Fruit fly (Drosophila melanogaster) whole organism, embryonic: ENCODE data around the gene Scgbeta.
A peak's percentile ranks its signal among the peaks of the same experiment; 100 is the strongest.

Source experiments
- ATbp ChIP-seq: fragments of 200-800 bp; sonication (Bioruptor generic); optimal IDR thresholded peaks from 2 replicates; lab custom pipeline; 2017; ENCODE audit warnings: missing biosample characterization, mild to moderate bottlenecking, missing genetic modification characterization, missing genetic modification reagents
- Bgb ChIP-seq: fragments of 200-800 bp; sonication (Bioruptor generic); IDR thresholded peaks from 2 replicates; pipeline ENCODE4 v1.3.6; 2022; ENCODE audit warnings: missing biosample characterization, missing genetic modification characterization; ENCODE audit not compliant: partially characterized antibody
- CG10321 ChIP-seq: fragments of 200-800 bp; sonication (Bioruptor generic); IDR thresholded peaks from 2 replicates; pipeline ENCODE4 v1.3.6; 2022; ENCODE audit warnings: missing biosample characterization, missing genetic modification characterization
- CG12219 ChIP-seq: fragments of 200-800 bp; sonication (Bioruptor generic); optimal IDR thresholded peaks from 3 replicates; lab custom pipeline; 2018; ENCODE audit warnings: missing biosample characterization, mild to moderate bottlenecking, missing genetic modification characterization
- CG13287 ChIP-seq: fragments of 200-800 bp; sonication (Bioruptor generic); IDR thresholded peaks from 2 replicates; pipeline ENCODE4 v1.3.6; 2022; ENCODE audit warnings: missing biosample characterization, missing genetic modification characterization; ENCODE audit not compliant: partially characterized antibody
- CG15269 ChIP-seq: fragments of 200-800 bp; sonication (Bioruptor generic); optimal IDR thresholded peaks from 2 replicates; lab custom pipeline; 2018; ENCODE audit warnings: missing biosample characterization, mild to moderate bottlenecking, missing genetic modification characterization, moderate library complexity
- CG15514 ChIP-seq: fragments of 200-800 bp; sonication (Bioruptor generic); optimal IDR thresholded peaks from 3 replicates; lab custom pipeline; 2017; ENCODE audit warnings: missing biosample characterization, missing genetic modification characterization, mild to moderate bottlenecking, moderate library complexity, missing genetic modification reagents
- CG16779 ChIP-seq: fragments of 200-800 bp; sonication (Bioruptor generic); IDR thresholded peaks from 2 replicates; pipeline ENCODE4 v1.3.6; 2022; ENCODE audit warnings: missing biosample characterization, missing genetic modification characterization
- CG1792 ChIP-seq: fragments of 200-800 bp; sonication (Bioruptor generic); optimal IDR thresholded peaks from 2 replicates; lab custom pipeline; 2016; ENCODE audit warnings: missing biosample characterization, missing genetic modification characterization
- CG2199 ChIP-seq: fragments of 200-800 bp; sonication (Bioruptor generic); IDR thresholded peaks from 3 replicates; pipeline ENCODE4 v1.3.6; 2022; ENCODE audit warnings: missing biosample characterization, missing genetic modification characterization
- CG30020 ChIP-seq: fragments of 200-800 bp; optimal IDR thresholded peaks from 2 replicates; lab custom pipeline; 2019; ENCODE audit warnings: missing biosample characterization, mild to moderate bottlenecking, missing genetic modification characterization, moderate library complexity
- CG34224 ChIP-seq: fragments of 200-800 bp; sonication (Bioruptor generic); IDR thresholded peaks from 3 replicates; pipeline ENCODE4 v1.3.6; 2022; ENCODE audit warnings: missing biosample characterization, missing genetic modification characterization; ENCODE audit not compliant: partially characterized antibody
- CG34422 ChIP-seq: fragments of 200-800 bp; sonication (Bioruptor generic); IDR thresholded peaks from 3 replicates; pipeline ENCODE4 v1.3.6; 2022; ENCODE audit warnings: missing biosample characterization, missing genetic modification characterization
- CG4404 ChIP-seq: fragments of 200-800 bp; sonication (Bioruptor generic); IDR thresholded peaks from 2 replicates; pipeline ENCODE4 v1.3.6; 2022; ENCODE audit warnings: missing biosample characterization, missing genetic modification characterization
- CG4617 ChIP-seq: fragments of 200-800 bp; sonication (Bioruptor generic); optimal IDR thresholded peaks from 3 replicates; lab custom pipeline; 2016; ENCODE audit warnings: missing biosample characterization, missing genetic modification characterization, borderline replicate concordance
- CoRest ChIP-seq: fragments of 200-800 bp; sonication (Bioruptor generic); optimal IDR thresholded peaks from 3 replicates; lab custom pipeline; 2018; ENCODE audit warnings: missing biosample characterization, mild to moderate bottlenecking, missing genetic modification characterization, moderate library complexity
- Doc3 ChIP-seq: fragments of 200-800 bp; sonication (Bioruptor generic); IDR thresholded peaks from 3 replicates; pipeline ENCODE4 v1.3.6; 2022; ENCODE audit warnings: missing biosample characterization, missing genetic modification characterization; ENCODE audit not compliant: partially characterized antibody
- Dp ChIP-seq: fragments of 200-800 bp; sonication (Bioruptor generic); optimal IDR thresholded peaks from 2 replicates; lab custom pipeline; 2018; ENCODE audit warnings: missing biosample characterization, mild to moderate bottlenecking, missing genetic modification characterization, moderate library complexity
- E2f2 ChIP-seq: fragments of 200-800 bp; sonication (Bioruptor generic); IDR thresholded peaks from 2 replicates; pipeline ENCODE4 v1.3.6; 2022; ENCODE audit warnings: missing biosample characterization, missing genetic modification characterization
- Ets97D ChIP-seq: fragments of 200-800 bp; sonication (Bioruptor generic); optimal IDR thresholded peaks from 3 replicates; lab custom pipeline; 2016; ENCODE audit warnings: missing biosample characterization, missing genetic modification characterization
- Hr51 ChIP-seq, 2 experiments: fragments of 200-800 bp; sonication (Bioruptor generic); optimal IDR thresholded peaks; 2 replicates in 1 of 2; 3 replicates in 1 of 2; lab custom pipeline; 2016 to 2018; ENCODE audit warnings: missing biosample characterization in 2 of 2, missing genetic modification characterization in 2 of 2, mild to moderate bottlenecking in 1 of 2, moderate library complexity in 1 of 2
- Lhr ChIP-seq: fragments of 200-800 bp; sonication (Bioruptor generic); optimal IDR thresholded peaks from 3 replicates; lab custom pipeline; 2017; ENCODE audit warnings: mild to moderate bottlenecking, missing biosample characterization, missing genetic modification reagents, missing genetic modification characterization
- MBD-R2 ChIP-seq: fragments of 200-800 bp; sonication (Bioruptor generic); IDR thresholded peaks from 2 replicates; pipeline ENCODE4 v1.3.6; 2022; ENCODE audit warnings: missing biosample characterization, missing genetic modification characterization
- PHDP ChIP-seq: fragments of 200-800 bp; sonication (Bioruptor generic); optimal IDR thresholded peaks from 3 replicates; lab custom pipeline; 2018; ENCODE audit warnings: missing biosample characterization, mild to moderate bottlenecking, missing genetic modification characterization, moderate library complexity
- Ptx1 ChIP-seq: fragments of 200-800 bp; sonication (Bioruptor generic); IDR thresholded peaks from 2 replicates; pipeline ENCODE4 v1.3.6; 2022; ENCODE audit warnings: missing biosample characterization, missing genetic modification characterization
- Sin3A ChIP-seq: fragments of >200 bp; optimal IDR thresholded peaks from 2 replicates; lab custom pipeline; 2018
- Stat92E ChIP-seq, 3 experiments: fragments of >200 bp in 2 of 3; fragments of 200-800 bp in 1 of 3; sonication (Bioruptor generic) in 1 of 3; optimal IDR thresholded peaks; 2 replicates each; lab custom pipeline; 2017 to 2019; ENCODE audit warnings: missing biosample characterization in 3 of 3, missing genetic modification characterization in 3 of 3, mild to moderate bottlenecking in 1 of 3, moderate library complexity in 1 of 3
- Xrp1 ChIP-seq: fragments of 200-800 bp; sonication (Bioruptor generic); IDR thresholded peaks from 2 replicates; pipeline ENCODE4 v1.3.6; 2022; ENCODE audit warnings: missing biosample characterization, missing genetic modification characterization
- YL-1 ChIP-seq: fragments of 200-800 bp; sonication (Bioruptor generic); optimal IDR thresholded peaks from 3 replicates; lab custom pipeline; 2017; ENCODE audit warnings: missing biosample characterization, mild to moderate bottlenecking, missing genetic modification characterization
- cad ChIP-seq: fragments of >200 bp; optimal IDR thresholded peaks from 2 replicates; lab custom pipeline; 2017; ENCODE audit warnings: missing biosample characterization, missing genetic modification characterization
- disco-r ChIP-seq: fragments of 200-800 bp; sonication (Bioruptor generic); optimal IDR thresholded peaks from 2 replicates; lab custom pipeline; 2016; ENCODE audit warnings: missing biosample characterization, missing genetic modification characterization
- fru ChIP-seq: fragments of >200 bp; optimal IDR thresholded peaks from 2 replicates; lab custom pipeline; 2017
- gcm ChIP-seq: fragments of 200-800 bp; sonication (Bioruptor generic); optimal IDR thresholded peaks from 2 replicates; lab custom pipeline; 2019; ENCODE audit warnings: missing biosample characterization, mild to moderate bottlenecking, missing genetic modification characterization, moderate library complexity
- gcm2 ChIP-seq: fragments of 200-800 bp; sonication (Bioruptor generic); optimal IDR thresholded peaks from 2 replicates; lab custom pipeline; 2016; ENCODE audit warnings: missing biosample characterization, missing genetic modification characterization
- gsb-n ChIP-seq: fragments of 200-800 bp; sonication (Bioruptor generic); optimal IDR thresholded peaks from 3 replicates; lab custom pipeline; 2018; ENCODE audit warnings: missing biosample characterization, mild to moderate bottlenecking, missing genetic modification characterization
- hkb ChIP-seq, 2 experiments: fragments of 200-800 bp in 1 of 2; fragments of >200 bp in 1 of 2; sonication (Bioruptor generic) in 1 of 2; IDR thresholded peaks in 1 of 2; optimal IDR thresholded peaks in 1 of 2; 2 replicates each; pipeline versions ENCODE4 v1.3.6 to Lab custom; 2017 to 2022; ENCODE audit warnings: missing biosample characterization in 1 of 2, missing genetic modification characterization in 1 of 2
- insv ChIP-seq, 2 experiments: fragments of 200-800 bp; sonication (Bioruptor generic); optimal IDR thresholded peaks; 3 replicates each; lab custom pipeline; 2016 to 2018; ENCODE audit warnings: missing biosample characterization in 2 of 2, missing genetic modification characterization in 2 of 2
- kni ChIP-seq: fragments of 200-800 bp; sonication (Bioruptor generic); optimal IDR thresholded peaks from 3 replicates; lab custom pipeline; 2017; ENCODE audit warnings: mild to moderate bottlenecking, missing biosample characterization, missing genetic modification reagents, missing genetic modification characterization
- nerfin-1 ChIP-seq: fragments of 200-800 bp; sonication (Bioruptor generic); optimal IDR thresholded peaks from 3 replicates; lab custom pipeline; 2019; ENCODE audit warnings: missing biosample characterization, mild to moderate bottlenecking, missing genetic modification characterization, moderate library complexity
- onecut ChIP-seq: fragments of 200-800 bp; sonication (Bioruptor generic); IDR thresholded peaks from 2 replicates; pipeline ENCODE4 v1.3.6; 2022; ENCODE audit warnings: missing biosample characterization, missing genetic modification characterization
- phol ChIP-seq: fragments of 200-800 bp; sonication (Bioruptor generic); optimal IDR thresholded peaks from 3 replicates; lab custom pipeline; 2018; ENCODE audit warnings: missing biosample characterization, mild to moderate bottlenecking, missing genetic modification characterization, moderate library complexity
- pum ChIP-seq: fragments of 200-800 bp; sonication (Bioruptor generic); optimal IDR thresholded peaks from 2 replicates; lab custom pipeline; 2016; ENCODE audit warnings: missing biosample characterization, missing genetic modification characterization
- pzg ChIP-seq: fragments of 200-800 bp; sonication (Bioruptor generic); optimal IDR thresholded peaks from 3 replicates; lab custom pipeline; 2018; ENCODE audit warnings: missing biosample characterization, mild to moderate bottlenecking, missing genetic modification characterization, moderate library complexity
- sens ChIP-seq: fragments of 200-800 bp; sonication (Bioruptor generic); peaks from one replicate; lab custom pipeline; 2016; ENCODE audit warnings: missing biosample characterization, missing genetic modification characterization
- ssp ChIP-seq: fragments of 200-800 bp; sonication (Bioruptor generic); IDR thresholded peaks from 2 replicates; pipeline ENCODE4 v1.3.6; 2022; ENCODE audit warnings: missing biosample characterization, missing genetic modification characterization
- stwl ChIP-seq: fragments of 200-800 bp; sonication (Bioruptor generic); optimal IDR thresholded peaks from 3 replicates; lab custom pipeline; 2018; ENCODE audit warnings: missing biosample characterization, mild to moderate bottlenecking, missing genetic modification characterization, moderate library complexity
- trem ChIP-seq: fragments of 200-800 bp; optimal IDR thresholded peaks from 3 replicates; lab custom pipeline; 2019; ENCODE audit warnings: missing biosample characterization, mild to moderate bottlenecking, missing genetic modification characterization, moderate library complexity
- trh ChIP-seq: fragments of 200-800 bp; sonication (Bioruptor generic); optimal IDR thresholded peaks from 2 replicates; lab custom pipeline; 2016; ENCODE audit warnings: missing biosample characterization, missing genetic modification characterization
- zen2 ChIP-seq: fragments of 200-800 bp; sonication (Bioruptor generic); IDR thresholded peaks from 3 replicates; pipeline ENCODE4 v1.3.6; 2022; ENCODE audit warnings: missing biosample characterization, missing genetic modification characterization; ENCODE audit not compliant: partially characterized antibody
- zfh1 ChIP-seq: fragments of 200-800 bp; sonication (Bioruptor generic); IDR thresholded peaks from 3 replicates; pipeline ENCODE4 v1.3.6; 2022; ENCODE audit warnings: missing biosample characterization, missing genetic modification characterization

The Scgbeta gene

dm6 chr3R:12429120-12429610 lies 6.9 kb upstream of the Scgbeta start, which contains the start of the genes CG5641 and CG5245 (continued):
- TF ChIP-seq nerfin-1 (tag; lab: Kevin White, UChicago) = peak; percentile 58
- TF ChIP-seq gsb-n = no peak
- TF ChIP-seq CG15269 = no peak
- TF ChIP-seq ATbp (GFP tag; lab: Kevin White, UChicago) = no peak
- no peak for TF ChIP-seq Doc3
- no peak for TF ChIP-seq PHDP (tag; lab: Kevin White, UChicago)
- peak; percentile 23 for TF ChIP-seq YL-1
- no peak for TF ChIP-seq trh (GFP tag; lab: Kevin White, UChicago)
- peak; percentile 57 for TF ChIP-seq CG15514 (GFP tag; lab: Kevin White, UChicago)
- no peak for TF ChIP-seq CG4404 (GFP tag; lab: Robert Waterston, UW)
- TF ChIP-seq CG2199 (GFP tag; lab: Robert Waterston, UW) = no peak
- no peak for TF ChIP-seq cad (GFP tag; lab: Kevin White, UChicago)
- peak; percentile 29 for TF ChIP-seq phol
- TF ChIP-seq Ets97D (GFP tag; lab: Kevin White, UChicago) = peak; percentile 23
- TF ChIP-seq disco-r = no peak
- TF ChIP-seq CG13287 (GFP tag; lab: Robert Waterston, UW) = peak; percentile 18; the same call in 1 of the 2 replicates
- TF ChIP-seq sens = peak; percentile 34
- no peak for TF ChIP-seq Xrp1
- TF ChIP-seq ssp (GFP tag; lab: Robert Waterston, UW) = no peak
- TF ChIP-seq CG1792 (GFP tag; lab: Kevin White, UChicago) = no peak
- no peak for TF ChIP-seq CG34224 (GFP tag; lab: Robert Waterston, UW)
- no peak for TF ChIP-seq CG16779 (GFP tag; lab: Robert Waterston, UW)
- TF ChIP-seq Sin3A = peak; percentile 34
- TF ChIP-seq CoRest = peak; percentile 12
- TF ChIP-seq zen2 (GFP tag; lab: Robert Waterston, UW) = no peak
- TF ChIP-seq CG10321 (GFP tag; lab: Robert Waterston, UW) = no peak
- no peak for TF ChIP-seq gcm2
- peak; percentile 31 for TF ChIP-seq Lhr (GFP tag; lab: Kevin White, UChicago)
- TF ChIP-seq CG30020 (tag; lab: Kevin White, UChicago) = peak; percentile 15
- TF ChIP-seq CG4617 (GFP tag; lab: Kevin White, UChicago) = peak; percentile 51
- peak; percentile 40 for TF ChIP-seq stwl (tag; lab: Kevin White, UChicago)
- TF ChIP-seq insv (GFP tag; optimal IDR thresholded peaks at IDR 0.05; lab: Kevin White, UChicago) = peak in 1 of 2 experiments; percentile 0
- TF ChIP-seq E2f2 (GFP tag; lab: Robert Waterston, UW) = peak; percentile 64
- no peak for TF ChIP-seq onecut
- peak; percentile 51 for TF ChIP-seq pzg (GFP tag; lab: Kevin White, UChicago)
- no peak for TF ChIP-seq fru (lab: Kevin White, UChicago)
- peak in 1 of 3 experiments; percentile 5 for TF ChIP-seq Stat92E (GFP tag; optimal IDR thresholded peaks at IDR 0.05; lab: Kevin White, UChicago)
- peak; percentile 26 for TF ChIP-seq hkb (optimal IDR thresholded peaks at IDR 0.05; lab: Kevin White, UChicago)
- no peak for TF ChIP-seq hkb (GFP tag; IDR thresholded peaks at IDR 0.05; lab: Robert Waterston, UW)
- TF ChIP-seq gcm (GFP tag; lab: Kevin White, UChicago) = no peak
- no peak for TF ChIP-seq Bgb (GFP tag; lab: Robert Waterston, UW)
- TF ChIP-seq Dp = peak; percentile 60
- TF ChIP-seq Hr51 (GFP tag; optimal IDR thresholded peaks at IDR 0.05; lab: Kevin White, UChicago) = no peak
- no peak for TF ChIP-seq Ptx1
- TF ChIP-seq CG34422 = peak; percentile 31; the same call in 1 of the 3 replicates
- peak; percentile 51 for TF ChIP-seq trem (tag; lab: Kevin White, UChicago)
- no peak for TF ChIP-seq pum
- peak; percentile 70 for TF ChIP-seq MBD-R2 (GFP tag; lab: Robert Waterston, UW)
- TF ChIP-seq kni (GFP tag; lab: Kevin White, UChicago) = no peak
- no peak for TF ChIP-seq CG12219 (GFP tag; lab: Kevin White, UChicago)
- 0 out of 3 replicates have a peak, but pooled peaks have one; percentile 10 for TF ChIP-seq zfh1 (GFP tag; lab: Robert Waterston, UW)
